Worm (Caenorhabditis elegans): ENCODE results near the gene srd-8.

The srd-8 gene

ce11 chrIV:5669459-5669858, 24.0 kb upstream of the srd-8 start, which contains the start of gene T19E7.6:
Gene T19E7.6 (minus strand): TSS chrIV:5669503.
- TF ChIP-seq nhr-6 (tag; optimal IDR thresholded peaks at IDR 0.05) (no peak), daf-16 (GFP tag; optimal IDR thresholded peaks at IDR 0.05) (no peak), daf-16 (tag; optimal IDR thresholded peaks at IDR 0.05) (peak; percentile 89), Y5F2A.4 (GFP tag; optimal IDR thresholded peaks at IDR 0.05) (no peak), ZK546.5 (tag; optimal IDR thresholded peaks at IDR 0.05) (no peak), dve-1 (tag; optimal IDR thresholded peaks at IDR 0.05; ENCODE audit: insufficient read depth) (peak; percentile 40)

ce11 chrIV:5667191-5667590, 21.8 kb upstream of the srd-8 start:
- TF ChIP-seq D1046.2 (GFP tag; IDR thresholded peaks at IDR 0.05) (no peak), aly-2 (tag; optimal IDR thresholded peaks at IDR 0.05) (no peak), ceh-20 (GFP tag; IDR thresholded peaks at IDR 0.05) (0 out of 2 replicates have a peak, but pooled peaks have one; percentile 17), nhr-77 (tag; optimal IDR thresholded peaks at IDR 0.05) (peak; percentile 16), nhr-48 (tag; optimal IDR thresholded peaks at IDR 0.05) (no peak), vab-7 (GFP tag; IDR thresholded peaks at IDR 0.05) (0 out of 2 replicates have a peak, but pooled peaks have one; percentile 16), nhr-41 (GFP tag; IDR thresholded peaks at IDR 0.05) (no peak), lin-38 (GFP tag; IDR thresholded peaks at IDR 0.05) (no peak), rbr-2 (tag; optimal IDR thresholded peaks at IDR 0.05) (peak; percentile 5), tag-97 (GFP tag; IDR thresholded peaks at IDR 0.05) (no peak), dpl-1 (GFP tag; optimal IDR thresholded peaks at IDR 0.05) (peak; percentile 11), ceh-82 (tag; optimal IDR thresholded peaks at IDR 0.05) (no peak), dmd-9 (GFP tag; IDR thresholded peaks at IDR 0.05) (0 out of 2 replicates have a peak, but pooled peaks have one; percentile 5), ztf-7 (tag; optimal IDR thresholded peaks at IDR 0.05) (peak; percentile 42), nhr-25 (tag; optimal IDR thresholded peaks at IDR 0.05; ENCODE audit: borderline replicate concordance, insufficient read depth) (no peak), F37D6.2 (tag; optimal IDR thresholded peaks at IDR 0.05) (no peak), mdt-29 (GFP tag; IDR thresholded peaks at IDR 0.05) (no peak), snpc-4 (tag; optimal IDR thresholded peaks at IDR 0.05) (no peak), pqm-1 (tag; optimal IDR thresholded peaks at IDR 0.05) (no peak), hif-1 (tag; optimal IDR thresholded peaks at IDR 0.05) (peak in 1 of 2 experiments; percentile 23), ces-1 (GFP tag; optimal IDR thresholded peaks at IDR 0.05) (no peak), lin-13 (GFP tag; optimal IDR thresholded peaks at IDR 0.05) (no peak), egl-27 (tag; optimal IDR thresholded peaks at IDR 0.05) (no peak), mdl-1 (tag; optimal IDR thresholded peaks at IDR 0.05) (peak in 1 of 2 experiments; percentile 57), lin-29 (GFP tag; IDR thresholded peaks at IDR 0.05) (no peak), Y5F2A.4 (GFP tag; optimal IDR thresholded peaks at IDR 0.05) (no peak), dmd-6 (GFP tag; IDR thresholded peaks at IDR 0.05) (0 out of 2 replicates have a peak, but pooled peaks have one; percentile 18), gei-8 (GFP tag; optimal IDR thresholded peaks at IDR 0.05) (no peak), mep-1 (tag; optimal IDR thresholded peaks at IDR 0.05) (peak; percentile 57), unc-130 (GFP tag; optimal IDR thresholded peaks at IDR 0.05) (no peak), unc-39 (tag; optimal IDR thresholded peaks at IDR 0.05) (no peak), hlh-11 (tag; optimal IDR thresholded peaks at IDR 0.05) (peak; percentile 76), F49E8.2 (tag; optimal IDR thresholded peaks at IDR 0.05; ENCODE audit: borderline replicate concordance) (no peak), cey-2 (tag; optimal IDR thresholded peaks at IDR 0.05; ENCODE audit: borderline replicate concordance, insufficient read depth) (no peak), ceh-32 (tag; optimal IDR thresholded peaks at IDR 0.05; ENCODE audit: poor library complexity) (no peak), ctbp-1 (GFP tag; IDR thresholded peaks at IDR 0.05) (0 out of 2 replicates have a peak, but pooled peaks have one; percentile 19), nhr-10 (tag; optimal IDR thresholded peaks at IDR 0.05) (no peak), lin-15B (tag; optimal IDR thresholded peaks at IDR 0.05) (no peak), php-3 (GFP tag; IDR thresholded peaks at IDR 0.05) (0 out of 2 replicates have a peak, but pooled peaks have one; percentile 54), hlh-30 (tag; optimal IDR thresholded peaks at IDR 0.05; ENCODE audit: insufficient read depth) (peak; percentile 45), ama-1 (optimal IDR thresholded peaks at IDR 0.05) (no peak), zfp-3 (GFP tag; conservative IDR thresholded peaks at IDR 0.05) (no peak), ZK337.2 (GFP tag; IDR thresholded peaks at IDR 0.05) (no peak), Y48G9A.11 (GFP tag; IDR thresholded peaks at IDR 0.05) (no peak)

Measured in whole organism, L4 larva.